Worm (Caenorhabditis elegans) whole organism, late embryonic: ENCODE data around the gene F43G6.4.

Source experiments
- C08G9.2 ChIP-seq: sonication (generic microtip); optimal IDR thresholded peaks from 2 replicates; lab custom pipeline; 2016; ENCODE audit warnings: mild to moderate bottlenecking, missing genetic modification characterization, moderate library complexity, missing compliant biosample characterization
- C38D4.7 ChIP-seq: fragments of 200-800 bp; sonication (Bioruptor generic); optimal IDR thresholded peaks from 2 replicates; lab custom pipeline; 2018; ENCODE audit warnings: mild to moderate bottlenecking, missing genetic modification characterization, moderate library complexity, missing compliant biosample characterization
- T23F11.4 ChIP-seq: fragments of 200-800 bp; sonication (Bioruptor generic); optimal IDR thresholded peaks from 2 replicates; lab custom pipeline; 2018; ENCODE audit warnings: mild to moderate bottlenecking, missing genetic modification characterization, missing compliant biosample characterization
- Y22D7AL.16 ChIP-seq: sonication (generic microtip); optimal IDR thresholded peaks from 2 replicates; lab custom pipeline; 2016; ENCODE audit warnings: missing genetic modification characterization, missing compliant biosample characterization
- ceh-18 ChIP-seq: sonication (generic microtip); optimal IDR thresholded peaks from 2 replicates; lab custom pipeline; 2016; ENCODE audit warnings: missing genetic modification characterization, missing compliant biosample characterization
- ceh-2 ChIP-seq: sonication (generic microtip); optimal IDR thresholded peaks from 2 replicates; lab custom pipeline; 2016; ENCODE audit warnings: missing genotype, missing genetic modification characterization, missing compliant biosample characterization
- ceh-22 ChIP-seq: sonication (generic microtip); optimal IDR thresholded peaks from 2 replicates; lab custom pipeline; 2017; ENCODE audit warnings: missing biosample characterization, missing genetic modification characterization
- ceh-30 ChIP-seq: fragments of 150-350 bp; optimal IDR thresholded peaks from 2 replicates; lab custom pipeline; 2014; ENCODE audit warnings: missing biosample characterization, missing genetic modification characterization
- ceh-45 ChIP-seq: fragments of 200-800 bp; sonication (Bioruptor generic); IDR thresholded peaks from 2 replicates; pipeline ENCODE4 v1.3.6; 2022; ENCODE audit warnings: missing genetic modification reagents, missing genetic modification characterization, missing compliant biosample characterization
- che-1 ChIP-seq: sonication (generic microtip); optimal IDR thresholded peaks from 2 replicates; lab custom pipeline; 2016; ENCODE audit warnings: mild to moderate bottlenecking, missing genetic modification characterization, missing compliant biosample characterization
- dmd-4 ChIP-seq: sonication (generic microtip); optimal IDR thresholded peaks from 2 replicates; lab custom pipeline; 2016; ENCODE audit warnings: borderline replicate concordance, missing genetic modification characterization, missing compliant biosample characterization
- dve-1 ChIP-seq: sonication (generic microtip); optimal IDR thresholded peaks from 2 replicates; lab custom pipeline; 2017; ENCODE audit warnings: antibody characterized with exemption, mild to moderate bottlenecking, missing genetic modification characterization, missing compliant biosample characterization
- elt-2 ChIP-seq: sonication (generic microtip); optimal IDR thresholded peaks from 2 replicates; lab custom pipeline; 2016; ENCODE audit warnings: missing genetic modification reagents, missing genetic modification characterization, missing compliant biosample characterization
- elt-4 ChIP-seq: sonication (generic microtip); optimal IDR thresholded peaks from 2 replicates; lab custom pipeline; 2016; ENCODE audit warnings: missing genetic modification characterization, missing compliant biosample characterization
- ets-4 ChIP-seq: sonication (generic microtip); optimal IDR thresholded peaks from 2 replicates; lab custom pipeline; 2016; ENCODE audit warnings: missing genetic modification characterization, missing compliant biosample characterization
- eyg-1 ChIP-seq: sonication (generic microtip); optimal IDR thresholded peaks from 2 replicates; lab custom pipeline; 2016; ENCODE audit warnings: missing genotype, missing genetic modification characterization, missing compliant biosample characterization
- fkh-10 ChIP-seq: fragments of 150-350 bp; optimal IDR thresholded peaks from 2 replicates; lab custom pipeline; 2014; ENCODE audit warnings: missing biosample characterization, missing genetic modification reagents, missing genetic modification characterization
- fkh-6 ChIP-seq: sonication (generic microtip); optimal IDR thresholded peaks from 2 replicates; lab custom pipeline; 2016; ENCODE audit warnings: missing genetic modification characterization, missing compliant biosample characterization
- hlh-13 ChIP-seq: fragments of 200-800 bp; sonication (Bioruptor generic); optimal IDR thresholded peaks from 2 replicates; lab custom pipeline; 2018; ENCODE audit warnings: mild to moderate bottlenecking, missing genetic modification characterization, missing compliant biosample characterization
- hlh-15 ChIP-seq: sonication (generic microtip); optimal IDR thresholded peaks from 2 replicates; lab custom pipeline; 2016; ENCODE audit warnings: missing genetic modification characterization, missing compliant biosample characterization
- hlh-6 ChIP-seq: sonication (generic microtip); optimal IDR thresholded peaks from 2 replicates; lab custom pipeline; 2016; ENCODE audit warnings: missing genotype, missing genetic modification characterization, missing compliant biosample characterization
- hlh-8 ChIP-seq: sonication (generic microtip); optimal IDR thresholded peaks from 2 replicates; lab custom pipeline; 2016; ENCODE audit warnings: missing genotype, missing genetic modification characterization, missing compliant biosample characterization
- madf-2 ChIP-seq: sonication (generic microtip); optimal IDR thresholded peaks from 2 replicates; lab custom pipeline; 2017; ENCODE audit warnings: missing genetic modification characterization, missing compliant biosample characterization
- mec-3 ChIP-seq: sonication (generic microtip); optimal IDR thresholded peaks from 2 replicates; lab custom pipeline; 2016; ENCODE audit warnings: borderline replicate concordance, missing genetic modification characterization, missing compliant biosample characterization
- nfya-1 ChIP-seq: sonication (generic microtip); optimal IDR thresholded peaks from 2 replicates; lab custom pipeline; 2017; ENCODE audit warnings: missing genetic modification characterization, mild to moderate bottlenecking, missing compliant biosample characterization, antibody characterized with exemption, moderate library complexity
- pat-9 ChIP-seq: fragments of 200-800 bp; sonication (Bioruptor generic); optimal IDR thresholded peaks from 2 replicates; lab custom pipeline; 2018; ENCODE audit warnings: mild to moderate bottlenecking, missing genetic modification characterization, moderate library complexity, missing compliant biosample characterization
- pax-1 ChIP-seq: fragments of 150-350 bp; optimal IDR thresholded peaks from 2 replicates; lab custom pipeline; 2014; ENCODE audit warnings: missing biosample characterization, missing genetic modification characterization
- pha-2 ChIP-seq: sonication (generic microtip); optimal IDR thresholded peaks from 2 replicates; lab custom pipeline; 2017; ENCODE audit warnings: mild to moderate bottlenecking, missing genetic modification characterization, missing compliant biosample characterization
- pha-4 ChIP-seq: fragments of 150-350 bp; optimal IDR thresholded peaks from 2 replicates; lab custom pipeline; 2018; ENCODE audit warnings: missing biosample characterization, missing genetic modification reagents, missing genetic modification characterization
- pros-1 ChIP-seq: fragments of 150-350 bp; optimal IDR thresholded peaks from 2 replicates; lab custom pipeline; 2014; ENCODE audit warnings: missing biosample characterization, missing genetic modification reagents, missing genetic modification characterization
- ref-2 ChIP-seq: sonication (generic microtip); optimal IDR thresholded peaks from 2 replicates; lab custom pipeline; 2016; ENCODE audit warnings: missing genetic modification characterization, missing compliant biosample characterization
- rnt-1 ChIP-seq: sonication (generic microtip); optimal IDR thresholded peaks from 2 replicates; lab custom pipeline; 2016; ENCODE audit warnings: missing genetic modification characterization, missing compliant biosample characterization
- sox-2 ChIP-seq: fragments of 200-800 bp; sonication (Bioruptor generic); IDR thresholded peaks from 2 replicates; pipeline ENCODE4 v1.3.6; 2022; ENCODE audit warnings: missing genetic modification reagents, missing genetic modification characterization, missing compliant biosample characterization
- syd-9 ChIP-seq: sonication (generic microtip); optimal IDR thresholded peaks from 2 replicates; lab custom pipeline; 2016; ENCODE audit warnings: mild to moderate bottlenecking, missing genetic modification characterization, moderate library complexity, missing compliant biosample characterization
- tbx-7 ChIP-seq: sonication (generic microtip); optimal IDR thresholded peaks from 2 replicates; lab custom pipeline; 2016; ENCODE audit warnings: missing genotype, missing genetic modification characterization, missing compliant biosample characterization
- ttx-3 ChIP-seq: sonication (generic microtip); optimal IDR thresholded peaks from 2 replicates; lab custom pipeline; 2016; ENCODE audit warnings: missing genetic modification reagents, missing genetic modification characterization, missing compliant biosample characterization
- unc-42 ChIP-seq: sonication (generic microtip); optimal IDR thresholded peaks from 2 replicates; lab custom pipeline; 2016; ENCODE audit warnings: missing genotype, missing genetic modification characterization, missing compliant biosample characterization
- unc-55 ChIP-seq: sonication (generic microtip); optimal IDR thresholded peaks from 2 replicates; lab custom pipeline; 2017; ENCODE audit warnings: missing biosample characterization, missing genetic modification reagents, missing genetic modification characterization
- zip-5 ChIP-seq: sonication (generic microtip); optimal IDR thresholded peaks from 2 replicates; lab custom pipeline; 2016; ENCODE audit warnings: missing genetic modification characterization, missing compliant biosample characterization

The F43G6.4 gene

ce11 chrII:11836554-11837218, 46.1 kb downstream of the F43G6.4 start:
- TF ChIP-seq ceh-22 (no peak), C38D4.7 (GFP tag; lab: Kevin White, UChicago) (no peak), elt-2 (tag; lab: Kevin White, UChicago) (peak; percentile 45), hlh-6 (tag; lab: Kevin White, UChicago) (no peak), ets-4 (tag; lab: Kevin White, UChicago) (no peak), eyg-1 (no peak)

- TF ChIP-seq pha-4 (no peak), hlh-13 (GFP tag; lab: Kevin White, UChicago) (no peak), ceh-22 (no peak), ceh-18 (tag; lab: Kevin White, UChicago) (no peak), unc-55 (GFP tag; lab: Kevin White, UChicago) (no peak), pat-9 (no peak), pros-1 (tag; lab: Kevin White, UChicago) (no peak), dmd-4 (tag; lab: Kevin White, UChicago) (no peak), C08G9.2 (no peak), ets-4 (tag; lab: Kevin White, UChicago) (no peak), hlh-8 (tag; lab: Kevin White, UChicago) (no peak), eyg-1 (no peak), ceh-45 (GFP tag; lab: Robert Waterston, UW) (no peak), madf-2 (tag; lab: Kevin White, UChicago) (no peak), hlh-15 (tag; lab: Kevin White, UChicago) (no peak), mec-3 (tag; lab: Kevin White, UChicago) (no peak), che-1 (tag; lab: Kevin White, UChicago) (no peak), T23F11.4 (GFP tag; lab: Kevin White, UChicago) (no peak), elt-4 (tag; lab: Kevin White, UChicago) (no peak)
These were observed 47.8 kb downstream of the F43G6.4 start for ce11 chrII:11838353-11838752.

ce11 chrII:11839116-11839515, 48.6 kb downstream of the F43G6.4 start:
- no peak for TF ChIP-seq hlh-15 (tag; lab: Kevin White, UChicago)
- no peak for TF ChIP-seq unc-42 (tag; lab: Kevin White, UChicago)
- TF ChIP-seq sox-2 (GFP tag; lab: Robert Waterston, UW) = no peak
- no peak for TF ChIP-seq che-1 (tag; lab: Kevin White, UChicago)
- TF ChIP-seq rnt-1 (tag; lab: Kevin White, UChicago) = no peak
- TF ChIP-seq dmd-4 (tag; lab: Kevin White, UChicago) = no peak
- TF ChIP-seq ttx-3 (tag; lab: Kevin White, UChicago) = no peak
- TF ChIP-seq ref-2 = no peak
- TF ChIP-seq tbx-7 (tag; lab: Kevin White, UChicago) = no peak
- TF ChIP-seq zip-5 (tag; lab: Kevin White, UChicago) = no peak
- no peak for TF ChIP-seq nfya-1 (tag; lab: Kevin White, UChicago)
- TF ChIP-seq pha-2 (tag; lab: Kevin White, UChicago) = no peak
- no peak for TF ChIP-seq pax-1 (tag; lab: Kevin White, UChicago)
- no peak for TF ChIP-seq ceh-22
- TF ChIP-seq fkh-10 (GFP tag; lab: Kevin White, UChicago) = no peak

ce11 chrII:11841653-11842052, 51.1 kb downstream of the F43G6.4 start:
- no peak for TF ChIP-seq T23F11.4 (GFP tag; lab: Kevin White, UChicago)
- TF ChIP-seq pros-1 (tag; lab: Kevin White, UChicago) = no peak
- no peak for TF ChIP-seq syd-9 (tag; lab: Kevin White, UChicago)
- no peak for TF ChIP-seq ceh-2
- no peak for TF ChIP-seq Y22D7AL.16 (tag; lab: Kevin White, UChicago)
- no peak for TF ChIP-seq madf-2 (tag; lab: Kevin White, UChicago)
- TF ChIP-seq ceh-30 = no peak
- TF ChIP-seq unc-42 (tag; lab: Kevin White, UChicago) = no peak
- TF ChIP-seq hlh-6 (tag; lab: Kevin White, UChicago) = no peak
- TF ChIP-seq hlh-8 (tag; lab: Kevin White, UChicago) = no peak
- no peak for TF ChIP-seq dve-1 (tag; lab: Kevin White, UChicago)
- TF ChIP-seq fkh-6 (tag; lab: Kevin White, UChicago) = no peak
- no peak for TF ChIP-seq elt-2 (tag; lab: Kevin White, UChicago)
- no peak for TF ChIP-seq ttx-3 (tag; lab: Kevin White, UChicago)
